Worm (Caenorhabditis elegans) whole organism, midembryonic: Measurements from ENCODE around the gene lips-2.

Experiments
- T22C8.4 ChIP-seq: fragments of 200-800 bp; sonication (Bioruptor generic); IDR thresholded peaks from 2 replicates; pipeline ENCODE4 v1.3.6; 2022; ENCODE audit warnings: missing genetic modification characterization, missing compliant biosample characterization
- cog-1 ChIP-seq: sonication (generic microtip); optimal IDR thresholded peaks from 2 replicates; lab custom pipeline; 2016; ENCODE audit warnings: missing genetic modification characterization, missing compliant biosample characterization
- flt-1 ChIP-seq: fragments of 200-800 bp; sonication (Bioruptor generic); IDR thresholded peaks from 2 replicates; pipeline ENCODE4 v1.3.6; 2022; ENCODE audit warnings: missing genetic modification characterization, missing compliant biosample characterization
- klf-2 ChIP-seq: fragments of 200-800 bp; sonication (Bioruptor generic); conservative IDR thresholded peaks from 2 replicates; pipeline ENCODE4 v1.3.6; 2022; ENCODE audit warnings: missing genetic modification reagents, missing genetic modification characterization, missing compliant biosample characterization
- med-1 ChIP-seq: sonication (generic microtip); optimal IDR thresholded peaks from 2 replicates; lab custom pipeline; 2017; ENCODE audit warnings: missing genetic modification characterization, mild to moderate bottlenecking, missing compliant biosample characterization, antibody characterized with exemption, missing genetic modification reagents; ENCODE audit not compliant: insufficient read depth
- ref-1 ChIP-seq: fragments of 200-800 bp; sonication (Bioruptor generic); conservative IDR thresholded peaks from 2 replicates; pipeline ENCODE4 v1.3.6; 2022; ENCODE audit warnings: missing genetic modification reagents, missing genetic modification characterization, missing compliant biosample characterization
- tab-1 ChIP-seq: fragments of 200-800 bp; sonication (Bioruptor generic); IDR thresholded peaks from 2 replicates; pipeline ENCODE4 v1.3.6; 2022; ENCODE audit warnings: missing genetic modification characterization, missing compliant biosample characterization
- ztf-23 ChIP-seq: fragments of 200-800 bp; sonication (Bioruptor generic); IDR thresholded peaks from 2 replicates; pipeline ENCODE4 v1.3.6; 2022; ENCODE audit warnings: missing genetic modification reagents, missing genetic modification characterization, missing compliant biosample characterization
- ztf-29 ChIP-seq: fragments of 200-800 bp; sonication (Bioruptor generic); IDR thresholded peaks from 2 replicates; pipeline ENCODE4 v1.3.6; 2022; ENCODE audit warnings: missing genetic modification reagents, missing genetic modification characterization, missing compliant biosample characterization

DNA sequence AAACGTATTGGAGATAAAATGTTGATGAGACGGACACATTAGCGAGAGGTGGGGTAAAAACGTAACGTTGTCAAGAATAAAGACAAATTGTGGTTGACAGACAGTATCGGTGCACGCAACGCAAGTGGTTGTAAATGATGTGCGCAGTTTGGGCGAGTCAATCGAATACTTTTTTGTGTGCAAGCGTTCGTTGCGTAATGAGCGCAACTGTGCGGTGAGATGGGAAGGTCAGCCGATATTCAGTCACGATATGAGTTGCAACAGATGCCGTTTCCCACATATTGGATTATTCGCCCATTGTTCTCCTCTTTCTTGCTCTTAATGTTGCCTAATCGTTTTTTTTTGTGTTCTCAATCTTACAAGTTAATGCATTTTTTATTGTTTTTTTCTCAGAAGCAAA lies 35.1 kb downstream of the lips-2 start, which contains the start of gene ceh-40:
- no peak for TF ChIP-seq tab-1 (GFP tag; lab: Robert Waterston, UW)
- TF ChIP-seq flt-1 (GFP tag; lab: Robert Waterston, UW) = no peak
- TF ChIP-seq klf-2 (GFP tag; lab: Robert Waterston, UW) = no peak
- TF ChIP-seq ref-1 (GFP tag; lab: Robert Waterston, UW) = no peak
- no peak for TF ChIP-seq cog-1 (tag; lab: Kevin White, UChicago)
- no peak for TF ChIP-seq ztf-29
- no peak for TF ChIP-seq T22C8.4 (GFP tag; lab: Robert Waterston, UW)
- no peak for TF ChIP-seq med-1 (GFP tag; lab: Kevin White, UChicago)
- no peak for TF ChIP-seq ztf-23 (GFP tag; lab: Robert Waterston, UW)
